Fruit fly (Drosophila melanogaster): Measurements from ENCODE around the gene Ste12DOR.

Ste12DOR gene

dm6 chrX:14019048-14019447 lies 19.0 kb downstream of the Ste12DOR start:
- TF ChIP-seq cic (GFP tag; optimal IDR thresholded peaks at IDR 0.05) = no peak
- no peak for TF ChIP-seq CG33017 (tag; optimal IDR thresholded peaks at IDR 0.05)
- TF ChIP-seq ovo (GFP tag; optimal IDR thresholded peaks at IDR 0.05) = no peak
- TF ChIP-seq CG7101 (tag; optimal IDR thresholded peaks at IDR 0.05) = no peak
- TF ChIP-seq bab1 (GFP tag; optimal IDR thresholded peaks at IDR 0.05) = no peak
- TF ChIP-seq toe (GFP tag; optimal IDR thresholded peaks at IDR 0.05) = no peak
- no peak for TF ChIP-seq CG11617 (GFP tag; optimal IDR thresholded peaks at IDR 0.05)
- TF ChIP-seq Crg-1 (GFP tag; optimal IDR thresholded peaks at IDR 0.05) = no peak
- TF ChIP-seq Hr96 (GFP tag; optimal IDR thresholded peaks at IDR 0.05) = no peak
- TF ChIP-seq CG12768 (GFP tag; optimal IDR thresholded peaks at IDR 0.05) = no peak
- TF ChIP-seq CG1620 (GFP tag; optimal IDR thresholded peaks at IDR 0.05) = no peak
- no peak for TF ChIP-seq Mnt (GFP tag; optimal IDR thresholded peaks at IDR 0.05)
- no peak for TF ChIP-seq CG7045 (GFP tag; optimal IDR thresholded peaks at IDR 0.05)
- TF ChIP-seq pad (GFP tag; optimal IDR thresholded peaks at IDR 0.05) = no peak
- TF ChIP-seq kay (GFP tag; ENCODE audit: borderline replicate concordance) = no peak
- no peak for TF ChIP-seq cnc (optimal IDR thresholded peaks at IDR 0.05)
- no peak for TF ChIP-seq CG14711 (tag; optimal IDR thresholded peaks at IDR 0.05)
- no peak for TF ChIP-seq CG5204 (GFP tag; optimal IDR thresholded peaks at IDR 0.05)
- no peak for TF ChIP-seq Clk (GFP tag; optimal IDR thresholded peaks at IDR 0.05)
- TF ChIP-seq tj (GFP tag; optimal IDR thresholded peaks at IDR 0.05) = no peak

dm6 chrX:14025410-14025809 lies 25.4 kb downstream of the Ste12DOR start:
- TF ChIP-seq tj (GFP tag; optimal IDR thresholded peaks at IDR 0.05) = peak; percentile 61
- no peak for TF ChIP-seq cnc (optimal IDR thresholded peaks at IDR 0.05)
- TF ChIP-seq CG7101 (tag; optimal IDR thresholded peaks at IDR 0.05) = no peak
- TF ChIP-seq kay (GFP tag; ENCODE audit: borderline replicate concordance) = no peak

- TF ChIP-seq CG14711 (tag; optimal IDR thresholded peaks at IDR 0.05) (no peak), Clk (GFP tag; optimal IDR thresholded peaks at IDR 0.05) (no peak), bab1 (GFP tag; optimal IDR thresholded peaks at IDR 0.05) (no peak), Crg-1 (GFP tag; optimal IDR thresholded peaks at IDR 0.05) (no peak)
These were observed 26.7 kb downstream of the Ste12DOR start for dm6 chrX:14026712-14027111.

- peak; percentile 69 for TF ChIP-seq tj (GFP tag; optimal IDR thresholded peaks at IDR 0.05)
- TF ChIP-seq Hr96 (GFP tag; optimal IDR thresholded peaks at IDR 0.05) = no peak
These were observed 38.0 kb downstream of the Ste12DOR start for dm6 chrX:14038023-14038422.
